Worm (Caenorhabditis elegans) whole organism, L2 larva: ENCODE results near the gene C03B1.4.
A peak's percentile ranks its signal among the peaks of the same experiment; 100 is the strongest.

Source experiments
- C34F6.9 ChIP-seq: fragments of 150-350 bp; optimal IDR thresholded peaks from 2 replicates; lab custom pipeline; 2014; ENCODE audit warnings: missing biosample characterization, missing genetic modification characterization
- R02D3.7 ChIP-seq: fragments of 150-350 bp; optimal IDR thresholded peaks from 2 replicates; lab custom pipeline; 2014; ENCODE audit warnings: missing biosample characterization, missing genetic modification characterization
- Y55F3AM.14 ChIP-seq: fragments of 200-800 bp; sonication (Bioruptor generic); optimal IDR thresholded peaks from 2 replicates; lab custom pipeline; 2018; ENCODE audit warnings: mild to moderate bottlenecking, missing genetic modification characterization, missing compliant biosample characterization
- ZK546.5 ChIP-seq: sonication (generic microtip); optimal IDR thresholded peaks from 2 replicates; lab custom pipeline; 2017; ENCODE audit warnings: missing biosample characterization, missing genetic modification characterization
- alr-1 ChIP-seq: fragments of 150-350 bp; optimal IDR thresholded peaks from 2 replicates; lab custom pipeline; 2014; ENCODE audit warnings: missing biosample characterization, missing genetic modification characterization
- aly-2 ChIP-seq: fragments of 150-350 bp; optimal IDR thresholded peaks from 2 replicates; lab custom pipeline; 2014; ENCODE audit warnings: missing biosample characterization, missing genetic modification characterization
- ama-1 ChIP-seq: fragments of 150-350 bp; optimal IDR thresholded peaks from 2 replicates; lab custom pipeline; 2018; ENCODE audit warnings: inconsistent platforms
- blmp-1 ChIP-seq: sonication (generic microtip); optimal IDR thresholded peaks from 2 replicates; lab custom pipeline; 2017; ENCODE audit warnings: missing genetic modification characterization, mild to moderate bottlenecking, missing compliant biosample characterization, antibody characterized with exemption, moderate library complexity; ENCODE audit not compliant: insufficient read depth
- ceh-16 ChIP-seq: fragments of 150-350 bp; optimal IDR thresholded peaks from 2 replicates; lab custom pipeline; 2014; ENCODE audit warnings: missing biosample characterization, missing genetic modification characterization
- ceh-82 ChIP-seq: fragments of 150-350 bp; optimal IDR thresholded peaks from 2 replicates; lab custom pipeline; 2014; ENCODE audit warnings: missing biosample characterization, missing genetic modification characterization
- crh-2 ChIP-seq: sonication (generic microtip); optimal IDR thresholded peaks from 2 replicates; lab custom pipeline; 2017; ENCODE audit warnings: missing biosample characterization, missing genetic modification characterization
- dmd-4 ChIP-seq: sonication (generic microtip); optimal IDR thresholded peaks from 2 replicates; lab custom pipeline; 2017; ENCODE audit warnings: missing biosample characterization, missing genetic modification characterization
- egl-27 ChIP-seq: sonication (generic microtip); optimal IDR thresholded peaks from 3 replicates; lab custom pipeline; 2017; ENCODE audit warnings: missing biosample characterization, missing genetic modification reagents, missing genetic modification characterization
- elt-1 ChIP-seq: fragments of 150-350 bp; optimal IDR thresholded peaks from 2 replicates; lab custom pipeline; 2014; ENCODE audit warnings: missing biosample characterization, missing genetic modification characterization
- elt-3 ChIP-seq: sonication (generic microtip); optimal IDR thresholded peaks from 2 replicates; lab custom pipeline; 2017; ENCODE audit warnings: missing biosample characterization, missing genetic modification characterization
- fos-1 ChIP-seq: fragments of 150-350 bp; optimal IDR thresholded peaks from 2 replicates; lab custom pipeline; 2014; ENCODE audit warnings: missing biosample characterization, missing genetic modification characterization
- gmeb-1 ChIP-seq: fragments of 150-350 bp; optimal IDR thresholded peaks from 2 replicates; lab custom pipeline; 2014; ENCODE audit warnings: missing biosample characterization, missing genetic modification characterization
- lin-11 ChIP-seq: fragments of 150-350 bp; sonication (generic microtip); optimal IDR thresholded peaks from 2 replicates; lab custom pipeline; 2014; ENCODE audit warnings: missing biosample characterization, missing genetic modification characterization, inconsistent platforms, mixed read lengths
- lin-13 ChIP-seq: fragments of 150-350 bp; optimal IDR thresholded peaks from 2 replicates; lab custom pipeline; 2014; ENCODE audit warnings: missing biosample characterization, missing genetic modification reagents, missing genetic modification characterization
- lin-39 ChIP-seq: fragments of 150-350 bp; optimal IDR thresholded peaks from 2 replicates; lab custom pipeline; 2014; ENCODE audit warnings: missing biosample characterization, missing genetic modification reagents, missing genetic modification characterization
- lsy-2 ChIP-seq, 2 experiments: fragments of 150-350 bp in 1 of 2; sonication (generic microtip) in 1 of 2; optimal IDR thresholded peaks; 2 replicates each; lab custom pipeline; 2014 to 2017; ENCODE audit warnings: missing biosample characterization in 2 of 2, missing genetic modification characterization in 2 of 2
- mab-5 ChIP-seq: fragments of 150-350 bp; optimal IDR thresholded peaks from 2 replicates; lab custom pipeline; 2014; ENCODE audit warnings: missing biosample characterization, missing genetic modification characterization
- mbf-1 ChIP-seq: sonication (generic microtip); optimal IDR thresholded peaks from 2 replicates; lab custom pipeline; 2017; ENCODE audit warnings: missing biosample characterization, missing genetic modification characterization
- mdl-1 ChIP-seq, 2 experiments: fragments of 150-350 bp in 1 of 2; sonication (generic microtip) in 1 of 2; optimal IDR thresholded peaks; 2 replicates each; lab custom pipeline; 2017; ENCODE audit warnings: missing biosample characterization in 2 of 2, missing genetic modification characterization in 2 of 2
- nhr-10 ChIP-seq: sonication (generic microtip); optimal IDR thresholded peaks from 2 replicates; lab custom pipeline; 2017; ENCODE audit warnings: missing biosample characterization, missing genetic modification characterization
- nhr-11 ChIP-seq: fragments of 150-350 bp; optimal IDR thresholded peaks from 2 replicates; lab custom pipeline; 2014; ENCODE audit warnings: missing biosample characterization, missing genetic modification characterization
- nhr-12 ChIP-seq: fragments of 150-350 bp; optimal IDR thresholded peaks from 2 replicates; lab custom pipeline; 2014; ENCODE audit warnings: missing biosample characterization, missing genetic modification characterization
- nhr-129 ChIP-seq: fragments of 150-350 bp; optimal IDR thresholded peaks from 2 replicates; lab custom pipeline; 2014; ENCODE audit warnings: missing biosample characterization, missing genetic modification characterization
- nhr-21 ChIP-seq: fragments of 150-350 bp; optimal IDR thresholded peaks from 2 replicates; lab custom pipeline; 2014; ENCODE audit warnings: missing biosample characterization, missing genetic modification characterization
- nhr-23 ChIP-seq: fragments of 150-350 bp; optimal IDR thresholded peaks from 2 replicates; lab custom pipeline; 2014; ENCODE audit warnings: missing biosample characterization, missing genetic modification reagents, missing genetic modification characterization
- nhr-6 ChIP-seq: fragments of 150-350 bp; optimal IDR thresholded peaks from 2 replicates; lab custom pipeline; 2014; ENCODE audit warnings: missing biosample characterization, missing genetic modification characterization
- nhr-77 ChIP-seq: fragments of 150-350 bp; optimal IDR thresholded peaks from 2 replicates; lab custom pipeline; 2014; ENCODE audit warnings: missing biosample characterization, missing genetic modification characterization
- peb-1 ChIP-seq: fragments of 150-350 bp; optimal IDR thresholded peaks from 2 replicates; lab custom pipeline; 2014; ENCODE audit warnings: missing biosample characterization, missing genetic modification characterization
- sem-4 ChIP-seq: fragments of 150-350 bp; optimal IDR thresholded peaks from 2 replicates; lab custom pipeline; 2014; ENCODE audit warnings: missing biosample characterization, missing genetic modification reagents, missing genetic modification characterization
- skn-1 ChIP-seq: sonication (generic microtip); optimal IDR thresholded peaks from 2 replicates; lab custom pipeline; 2017; ENCODE audit warnings: missing biosample characterization, missing genetic modification characterization
- sma-3 ChIP-seq: sonication (generic microtip); optimal IDR thresholded peaks from 2 replicates; lab custom pipeline; 2016; ENCODE audit warnings: missing genetic modification reagents, missing genetic modification characterization, missing compliant biosample characterization
- sma-9 ChIP-seq, 2 experiments: fragments of 150-350 bp in 1 of 2; sonication (generic microtip) in 1 of 2; optimal IDR thresholded peaks; 2 replicates each; lab custom pipeline; 2014 to 2016; ENCODE audit warnings: missing genetic modification characterization in 2 of 2, mild to moderate bottlenecking in 1 of 2, missing biosample characterization in 1 of 2, missing compliant biosample characterization in 1 of 2, missing genetic modification reagents in 1 of 2, moderate library complexity in 1 of 2
- snpc-4 ChIP-seq: fragments of 150-350 bp; optimal IDR thresholded peaks from 2 replicates; lab custom pipeline; 2014; ENCODE audit warnings: missing biosample characterization, missing genetic modification characterization
- unc-39 ChIP-seq: fragments of 150-350 bp; optimal IDR thresholded peaks from 2 replicates; lab custom pipeline; 2014; ENCODE audit warnings: missing biosample characterization, missing genetic modification characterization
- unc-55 ChIP-seq: fragments of 150-350 bp; sonication (generic microtip); optimal IDR thresholded peaks from 3 replicates; lab custom pipeline; 2014; ENCODE audit warnings: missing biosample characterization, missing genetic modification reagents, missing genetic modification characterization
- unc-62 ChIP-seq: fragments of 150-350 bp; optimal IDR thresholded peaks from 2 replicates; lab custom pipeline; 2014; ENCODE audit warnings: missing biosample characterization, missing genetic modification reagents, missing genetic modification characterization
- zag-1 ChIP-seq: fragments of 150-350 bp; optimal IDR thresholded peaks from 2 replicates; lab custom pipeline; 2014; ENCODE audit warnings: missing biosample characterization, missing genetic modification characterization
- ztf-1 ChIP-seq: fragments of 200-800 bp; sonication (Bioruptor generic); conservative IDR thresholded peaks from 2 replicates; pipeline ENCODE4 v1.3.6; 2022; ENCODE audit warnings: missing genetic modification characterization, missing compliant biosample characterization
- ztf-11 ChIP-seq: sonication (generic microtip); optimal IDR thresholded peaks from 2 replicates; lab custom pipeline; 2017; ENCODE audit warnings: missing biosample characterization, missing genetic modification characterization

The C03B1.4 gene

DNA sequence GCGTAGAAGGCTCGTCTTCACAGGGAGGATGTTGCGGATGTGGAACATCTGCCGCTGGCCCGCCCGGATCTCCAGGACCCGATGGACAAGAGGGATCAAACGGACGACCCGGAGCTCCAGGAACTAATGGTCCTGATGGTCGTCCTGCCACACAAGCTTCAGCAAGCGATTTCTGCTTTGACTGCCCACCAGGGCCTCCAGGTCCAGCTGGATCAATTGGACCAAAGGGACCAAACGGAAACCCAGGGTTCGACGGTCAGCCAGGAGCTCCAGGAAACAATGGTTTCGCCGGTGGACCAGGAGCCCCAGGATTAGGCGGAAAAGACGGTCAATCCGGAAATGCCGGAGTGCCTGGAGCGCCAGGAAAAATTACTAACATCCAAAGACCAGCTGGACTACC is 29.7 kb upstream of the C03B1.4 start:
- TF ChIP-seq nhr-6, result no peak
- TF ChIP-seq ztf-1 (GFP tag; lab: Robert Waterston, UW), result 0 out of 2 replicates have a peak, but pooled peaks have one; percentile 76
- TF ChIP-seq mab-5 (tag; lab: Kevin White, UChicago), result no peak
- no peak for TF ChIP-seq lsy-2 (tag; optimal IDR thresholded peaks at IDR 0.05; lab: Kevin White, UChicago)
- no peak for TF ChIP-seq dmd-4

DNA sequence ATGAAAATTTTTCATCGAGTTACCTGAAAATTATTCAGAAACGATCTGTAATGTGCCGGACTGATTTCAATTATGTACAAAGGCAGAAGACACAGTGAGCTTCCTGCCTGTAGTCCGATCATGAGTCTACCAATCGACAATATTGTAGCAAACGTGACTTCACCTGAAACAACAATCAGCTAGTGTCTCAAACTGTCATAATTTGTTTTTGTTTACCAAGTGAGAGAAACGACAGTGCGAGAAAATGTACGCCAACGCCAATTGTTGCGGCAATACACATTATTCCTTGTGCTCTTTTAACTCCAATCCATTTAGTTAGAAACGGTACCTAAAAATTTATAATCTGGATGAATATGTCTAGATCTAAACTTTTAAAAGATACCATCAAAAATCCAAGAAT is 27.0 kb upstream of the C03B1.4 start:
- TF ChIP-seq elt-1 (tag; lab: Kevin White, UChicago) (no peak), lin-11 (tag; lab: Kevin White, UChicago) (no peak), mdl-1 (tag; optimal IDR thresholded peaks at IDR 0.05; lab: Kevin White, UChicago) (no peak), zag-1 (tag; lab: Kevin White, UChicago) (no peak)

DNA sequence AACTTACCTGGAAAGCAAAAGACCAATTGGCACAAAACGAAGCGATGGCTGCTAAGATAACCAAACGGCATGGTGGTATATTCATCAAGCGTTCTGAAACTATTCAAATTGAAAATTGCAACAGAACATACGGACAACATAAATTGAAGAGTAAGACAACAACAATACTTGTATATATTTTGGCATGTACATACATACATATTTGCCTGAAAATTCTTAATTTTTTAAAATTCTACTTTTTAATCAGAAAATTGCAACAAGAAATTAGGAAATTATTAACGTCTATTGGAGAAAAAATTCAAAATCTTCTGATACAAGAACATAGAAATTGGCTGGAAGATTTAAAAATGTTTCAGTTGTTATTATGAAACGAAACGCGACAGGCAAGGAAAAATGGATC is 26.3 kb upstream of the C03B1.4 start, which contains the start of gene C03B1.13:
Gene C03B1.13, minus strand, starts transcription at position 101 of the 400 bp plus-strand sequence.
- TF ChIP-seq ztf-1 (GFP tag; lab: Robert Waterston, UW) (no peak), C34F6.9 (tag; lab: Kevin White, UChicago) (no peak), crh-2 (tag; lab: Kevin White, UChicago) (no peak), ceh-82 (tag; lab: Kevin White, UChicago) (no peak), snpc-4 (tag; lab: Kevin White, UChicago) (no peak), unc-62 (GFP tag; lab: Kevin White, UChicago) (no peak), lsy-2 (tag; optimal IDR thresholded peaks at IDR 0.05; lab: Kevin White, UChicago) (no peak), zag-1 (tag; lab: Kevin White, UChicago) (no peak), dmd-4 (no peak), ztf-11 (tag; lab: Kevin White, UChicago) (no peak), Y55F3AM.14 (GFP tag; lab: Kevin White, UChicago) (no peak)
- TF ChIP-seq, all 48 proteins: peak for 0

DNA sequence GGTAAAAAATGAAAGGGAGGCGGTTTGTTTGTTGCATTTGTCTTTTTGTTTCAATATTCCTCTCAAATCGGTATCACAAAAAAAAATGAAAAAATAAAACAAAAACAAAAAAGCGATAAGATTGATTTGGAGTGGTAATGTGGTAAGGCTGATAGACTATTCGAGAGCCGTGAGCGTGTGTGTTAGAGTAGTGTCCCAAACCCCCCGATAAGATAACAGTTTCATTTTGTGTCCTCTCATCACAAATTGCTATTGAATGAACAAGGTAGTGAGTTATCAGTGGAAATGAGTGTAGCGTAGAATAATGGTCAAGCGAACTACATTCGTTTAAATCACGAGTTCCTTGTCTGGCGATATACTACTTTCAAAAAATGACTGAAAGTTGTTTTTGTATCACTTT is 25.9 kb upstream of the C03B1.4 start:
- no peak for TF ChIP-seq skn-1
- TF ChIP-seq ama-1 (lab: Kevin White, UChicago), result no peak
- no peak for TF ChIP-seq lin-39 (tag; lab: Kevin White, UChicago)
- no peak for TF ChIP-seq unc-39
- no peak for TF ChIP-seq mdl-1 (tag; optimal IDR thresholded peaks at IDR 0.05; lab: Kevin White, UChicago)
- no peak for TF ChIP-seq ZK546.5 (tag; lab: Kevin White, UChicago)
- TF ChIP-seq ceh-16 (tag; lab: Kevin White, UChicago), result no peak
- no peak for TF ChIP-seq unc-55 (GFP tag; lab: Kevin White, UChicago)
- peak; percentile 24 for TF ChIP-seq egl-27 (tag; lab: Kevin White, UChicago)
- no peak for TF ChIP-seq lin-13
- no peak for TF ChIP-seq peb-1 (tag; lab: Kevin White, UChicago)
- no peak for TF ChIP-seq elt-3 (tag; lab: Kevin White, UChicago)
- no peak for TF ChIP-seq zag-1 (tag; lab: Kevin White, UChicago)
- TF ChIP-seq crh-2 (tag; lab: Kevin White, UChicago), result peak; percentile 54
- TF ChIP-seq ztf-11 (tag; lab: Kevin White, UChicago), result no peak
- TF ChIP-seq elt-1 (tag; lab: Kevin White, UChicago), result no peak
- TF ChIP-seq fos-1 (tag; lab: Kevin White, UChicago), result peak; percentile 90
- no peak for TF ChIP-seq nhr-21
- peak; percentile 15 for TF ChIP-seq sma-3 (GFP tag; lab: Kevin White, UChicago)
- TF ChIP-seq aly-2 (tag; lab: Kevin White, UChicago), result no peak
- no peak for TF ChIP-seq sem-4 (tag; lab: Kevin White, UChicago)
- TF ChIP-seq ztf-1 (GFP tag; lab: Robert Waterston, UW), result no peak
- TF ChIP-seq dmd-4, result no peak
- TF ChIP-seq nhr-129 (tag; lab: Kevin White, UChicago), result no peak
- no peak for TF ChIP-seq ceh-82 (tag; lab: Kevin White, UChicago)
- no peak for TF ChIP-seq C34F6.9 (tag; lab: Kevin White, UChicago)
- TF ChIP-seq nhr-77, result no peak
- TF ChIP-seq alr-1, result no peak
- TF ChIP-seq lsy-2 (tag; optimal IDR thresholded peaks at IDR 0.05; lab: Kevin White, UChicago), result no peak
- TF ChIP-seq unc-62 (GFP tag; lab: Kevin White, UChicago), result no peak
- TF ChIP-seq gmeb-1 (tag; lab: Kevin White, UChicago), result peak; percentile 22
- TF ChIP-seq snpc-4 (tag; lab: Kevin White, UChicago), result no peak
- no peak for TF ChIP-seq Y55F3AM.14 (GFP tag; lab: Kevin White, UChicago)
- no peak for TF ChIP-seq blmp-1 (tag; lab: Kevin White, UChicago)
- TF ChIP-seq mbf-1 (tag; lab: Kevin White, UChicago), result no peak
- no peak for TF ChIP-seq nhr-10 (tag; lab: Kevin White, UChicago)
- TF ChIP-seq R02D3.7 (tag; lab: Kevin White, UChicago), result no peak
- TF ChIP-seq nhr-11 (tag; lab: Kevin White, UChicago), result no peak
- no peak for TF ChIP-seq nhr-12 (tag; lab: Kevin White, UChicago)
- TF ChIP-seq sma-9 (GFP tag; optimal IDR thresholded peaks at IDR 0.05; lab: Kevin White, UChicago), result peak; percentile 65
- TF ChIP-seq sma-9 (tag; optimal IDR thresholded peaks at IDR 0.05; lab: Kevin White, UChicago), result no peak
- no peak for TF ChIP-seq nhr-23 (tag; lab: Kevin White, UChicago)
- TF ChIP-seq, all 48 proteins: peak for 6
